Fruit fly (Drosophila melanogaster) whole organism, pupa: Measurements from ENCODE around the gene Iris.

Experiments
- CG10348 ChIP-seq: fragments of 200-800 bp; sonication (Bioruptor generic); IDR thresholded peaks from 2 replicates; pipeline ENCODE4 v1.3.6; 2022; ENCODE audit warnings: missing biosample characterization, missing genetic modification characterization
- CG12605 ChIP-seq: fragments of 200-800 bp; sonication (Bioruptor generic); IDR thresholded peaks from 2 replicates; pipeline ENCODE4 v1.3.6; 2022; ENCODE audit warnings: missing biosample characterization, missing genetic modification characterization
- CG13204 ChIP-seq: fragments of 200-800 bp; sonication (Bioruptor generic); optimal IDR thresholded peaks from 2 replicates; lab custom pipeline; 2018; ENCODE audit warnings: missing biosample characterization, mild to moderate bottlenecking, missing genetic modification characterization, moderate library complexity
- CG15710 ChIP-seq: fragments of 200-800 bp; sonication (Bioruptor generic); optimal IDR thresholded peaks from 2 replicates; lab custom pipeline; 2018; ENCODE audit warnings: missing biosample characterization, mild to moderate bottlenecking, missing genetic modification characterization, moderate library complexity
- CG34367 ChIP-seq: fragments of 200-800 bp; sonication (Bioruptor generic); optimal IDR thresholded peaks from 2 replicates; lab custom pipeline; 2018; ENCODE audit warnings: missing biosample characterization, mild to moderate bottlenecking, missing genetic modification characterization
- CG8301 ChIP-seq: fragments of 200-800 bp; sonication (Bioruptor generic); optimal IDR thresholded peaks from 2 replicates; lab custom pipeline; 2018; ENCODE audit warnings: missing biosample characterization, mild to moderate bottlenecking, missing genetic modification characterization
- CG9948 ChIP-seq: fragments of 200-800 bp; sonication (Bioruptor generic); optimal IDR thresholded peaks from 2 replicates; lab custom pipeline; 2018; ENCODE audit warnings: missing biosample characterization, mild to moderate bottlenecking, missing genetic modification characterization, moderate library complexity
- D1 ChIP-seq: fragments of 200-800 bp; sonication (Bioruptor generic); optimal IDR thresholded peaks from 2 replicates; lab custom pipeline; 2018; ENCODE audit warnings: missing biosample characterization, mild to moderate bottlenecking, missing genetic modification characterization, moderate library complexity
- Pif1A ChIP-seq: fragments of 200-800 bp; sonication (Bioruptor generic); optimal IDR thresholded peaks from 3 replicates; lab custom pipeline; 2016; ENCODE audit warnings: missing biosample characterization, missing genetic modification characterization
- Pif1B ChIP-seq: fragments of 200-800 bp; sonication (Bioruptor generic); optimal IDR thresholded peaks from 3 replicates; lab custom pipeline; 2016; ENCODE audit warnings: missing biosample characterization, missing genetic modification characterization
- Snoo ChIP-seq: fragments of 200-800 bp; sonication (Bioruptor generic); optimal IDR thresholded peaks from 3 replicates; lab custom pipeline; 2017; ENCODE audit warnings: missing biosample characterization, mild to moderate bottlenecking, missing genetic modification characterization, inconsistent platforms
- fd96Ca ChIP-seq: fragments of 200-800 bp; sonication (Bioruptor generic); IDR thresholded peaks from 3 replicates; pipeline ENCODE4 v1.3.6; 2022; ENCODE audit warnings: missing biosample characterization, missing genetic modification characterization
- gl ChIP-seq: fragments of 200-800 bp; sonication (Bioruptor generic); optimal IDR thresholded peaks from 2 replicates; lab custom pipeline; 2018; ENCODE audit warnings: missing biosample characterization, mild to moderate bottlenecking, missing genetic modification characterization
- rn ChIP-seq: fragments of 200-800 bp; sonication (Bioruptor generic); IDR thresholded peaks from 2 replicates; pipeline ENCODE4 v1.3.6; 2022; ENCODE audit warnings: missing biosample characterization, missing genetic modification characterization

dm6 chr2L:1122711-1122960, 11.3 kb downstream of the Iris start:
- TF ChIP-seq gl (tag; lab: Kevin White, UChicago) (no peak), Pif1B (GFP tag; lab: Kevin White, UChicago) (no peak), CG13204 (no peak), Pif1A (GFP tag; lab: Kevin White, UChicago) (no peak), rn (GFP tag; lab: Robert Waterston, UW) (no peak), CG8301 (no peak), CG12605 (GFP tag; lab: Robert Waterston, UW) (no peak), fd96Ca (GFP tag; lab: Robert Waterston, UW) (no peak), CG10348 (GFP tag; lab: Robert Waterston, UW) (no peak), CG9948 (tag; lab: Kevin White, UChicago) (no peak), D1 (tag; lab: Kevin White, UChicago) (no peak), Snoo (tag; lab: Kevin White, UChicago) (no peak), CG15710 (tag; lab: Kevin White, UChicago) (no peak), CG34367 (no peak)
